ENCODE assay signal across 3 fruit fly cellular contexts in the genomic region with DNA sequence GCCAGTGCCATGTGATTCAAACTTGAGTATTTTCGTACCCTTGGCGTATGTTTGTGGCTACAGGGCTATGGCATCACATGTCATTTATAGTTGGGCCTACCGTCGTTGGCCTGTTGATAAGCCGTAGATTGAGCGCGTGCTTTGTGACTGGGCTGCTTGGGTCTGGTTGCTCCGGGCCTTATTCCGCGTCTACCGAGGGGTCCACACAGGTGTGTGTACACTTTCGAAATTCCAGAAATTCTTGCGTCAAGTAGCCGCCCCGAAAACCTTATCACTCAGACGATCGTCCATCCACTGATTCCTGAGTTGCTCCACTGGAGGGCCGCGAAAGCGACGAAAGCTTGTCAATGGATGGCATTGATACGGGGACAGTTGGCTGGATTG.
A peak's percentile ranks its signal among the peaks of the same experiment; 100 is the strongest.
TF ChIP-seq lines count a peak whose summit lies in the region.

No protein-coding gene starts in this region.

- TF ChIP-seq CTCF in whole organism, embryonic (GFP tag; optimal IDR thresholded peaks at IDR 0.05; lab: Kevin White, UChicago), result no peak

TF ChIP-seq in whole organism, adult, 20 proteins besides CTCF, POLR2A, EP300 and RAD21:
- no peak for TF ChIP-seq bab1 (GFP tag; optimal IDR thresholded peaks at IDR 0.05; lab: Kevin White, UChicago)
- TF ChIP-seq Mnt (GFP tag; optimal IDR thresholded peaks at IDR 0.05; lab: Kevin White, UChicago), result peak; percentile 63
- TF ChIP-seq kay (GFP tag; lab: Kevin White, UChicago; ENCODE audit: borderline replicate concordance), result peak; percentile 26
- TF ChIP-seq Hr96 (GFP tag; optimal IDR thresholded peaks at IDR 0.05; lab: Kevin White, UChicago), result no peak
- TF ChIP-seq CG5204 (GFP tag; optimal IDR thresholded peaks at IDR 0.05; lab: Kevin White, UChicago), result peak; percentile 2
- peak; percentile 73 for TF ChIP-seq cic (GFP tag; optimal IDR thresholded peaks at IDR 0.05; lab: Kevin White, UChicago)

TF ChIP-seq in whole organism, embryonic, 481 proteins besides CTCF, POLR2A, EP300 and RAD21 (continues in another document):
- TF ChIP-seq pita (GFP tag; optimal IDR thresholded peaks at IDR 0.05; lab: Kevin White, UChicago) (no peak), zen2 (GFP tag; IDR thresholded peaks at IDR 0.05; lab: Robert Waterston, UW; ENCODE audit: partially characterized antibody) (no peak), CG6854 (GFP tag; optimal IDR thresholded peaks at IDR 0.05; lab: Kevin White, UChicago) (no peak), CG16863 (GFP tag; optimal IDR thresholded peaks at IDR 0.05; lab: Kevin White, UChicago) (no peak), CG14965 (GFP tag; optimal IDR thresholded peaks at IDR 0.05; lab: Kevin White, UChicago; ENCODE audit: borderline replicate concordance) (no peak), CG3163 (GFP tag; optimal IDR thresholded peaks at IDR 0.05; lab: Kevin White, UChicago) (no peak), esg (GFP tag; conservative IDR thresholded peaks at IDR 0.05; lab: Robert Waterston, UW) (no peak), Eip74EF (GFP tag; optimal IDR thresholded peaks at IDR 0.05; lab: Kevin White, UChicago) (no peak), CG15269 (tag; optimal IDR thresholded peaks at IDR 0.05; lab: Kevin White, UChicago) (no peak), CG6791 (GFP tag; IDR thresholded peaks at IDR 0.05; lab: Robert Waterston, UW; ENCODE audit: partially characterized antibody) (no peak), CG32767 (GFP tag; IDR thresholded peaks at IDR 0.05; lab: Robert Waterston, UW) (no peak), zf30C (GFP tag; optimal IDR thresholded peaks at IDR 0.05; lab: Kevin White, UChicago) (no peak), tin (GFP tag; optimal IDR thresholded peaks at IDR 0.05; lab: Kevin White, UChicago) (no peak), fd3F (GFP tag; optimal IDR thresholded peaks at IDR 0.05; lab: Kevin White, UChicago) (no peak), sens-2 (GFP tag; IDR thresholded peaks at IDR 0.05; lab: Robert Waterston, UW) (peak; percentile 46; the same call in 1 of the 2 replicates), sr (GFP tag; IDR thresholded peaks at IDR 0.05; lab: Robert Waterston, UW) (no peak), CG14860 (GFP tag; IDR thresholded peaks at IDR 0.05; lab: Robert Waterston, UW; ENCODE audit: partially characterized antibody) (no peak), ken (GFP tag; IDR thresholded peaks at IDR 0.05; lab: Robert Waterston, UW) (0 out of 3 replicates have a peak, but pooled peaks have one; percentile 10), Myb (GFP tag; optimal IDR thresholded peaks at IDR 0.05; lab: Kevin White, UChicago) (no peak), CG30403 (GFP tag; optimal IDR thresholded peaks at IDR 0.05; lab: Kevin White, UChicago) (no peak), twi (tag; optimal IDR thresholded peaks at IDR 0.05; lab: Kevin White, UChicago) (peak; percentile 14), maf-S (GFP tag; optimal IDR thresholded peaks at IDR 0.05; lab: Kevin White, UChicago) (no peak), slbo (GFP tag; IDR thresholded peaks at IDR 0.05; lab: Robert Waterston, UW) (0 out of 2 replicates have a peak, but pooled peaks have one; percentile 9), CG2199 (GFP tag; IDR thresholded peaks at IDR 0.05; lab: Robert Waterston, UW) (no peak), nerfin-1 (tag; optimal IDR thresholded peaks at IDR 0.05; lab: Kevin White, UChicago) (no peak), tll (GFP tag; optimal IDR thresholded peaks at IDR 0.05; lab: Kevin White, UChicago) (no peak), CG17802 (tag; optimal IDR thresholded peaks at IDR 0.05; lab: Kevin White, UChicago) (no peak), CG34376 (GFP tag; optimal IDR thresholded peaks at IDR 0.05; lab: Kevin White, UChicago) (peak; percentile 59), CHES-1-like (GFP tag; optimal IDR thresholded peaks at IDR 0.05; lab: Kevin White, UChicago) (peak; percentile 5), abd-A (tag; optimal IDR thresholded peaks at IDR 0.05; lab: Kevin White, UChicago) (no peak), sima (GFP tag; optimal IDR thresholded peaks at IDR 0.05; lab: Kevin White, UChicago) (no peak), ab (GFP tag; optimal IDR thresholded peaks at IDR 0.05; lab: Kevin White, UChicago) (no peak), CG8924 (tag; optimal IDR thresholded peaks at IDR 0.05; lab: Kevin White, UChicago) (no peak), ATbp (GFP tag; optimal IDR thresholded peaks at IDR 0.05; lab: Kevin White, UChicago) (no peak), sd (tag; optimal IDR thresholded peaks at IDR 0.05; lab: Kevin White, UChicago) (peak; percentile 99), CG18619 (GFP tag; optimal IDR thresholded peaks at IDR 0.05; lab: Kevin White, UChicago) (no peak), Dek (tag; optimal IDR thresholded peaks at IDR 0.05; lab: Kevin White, UChicago) (no peak), eve (GFP tag; optimal IDR thresholded peaks at IDR 0.05; lab: Kevin White, UChicago) (no peak), ac (GFP tag; optimal IDR thresholded peaks at IDR 0.05; lab: Kevin White, UChicago) (no peak), chm (GFP tag; IDR thresholded peaks at IDR 0.05; lab: Robert Waterston, UW) (no peak), Pdp1 (GFP tag; optimal IDR thresholded peaks at IDR 0.05; lab: Kevin White, UChicago) (peak in 1 of 2 experiments; percentile 26)

TF ChIP-seq in whole organism, prepupa, 60 proteins besides CTCF, POLR2A, EP300 and RAD21:
- peak; percentile 26 for TF ChIP-seq Eip78C (GFP tag; lab: Kevin White, UChicago)
- TF ChIP-seq fkh (GFP tag; optimal IDR thresholded peaks at IDR 0.05; lab: Kevin White, UChicago), result peak; percentile 16
- no peak for TF ChIP-seq Sox102F (GFP tag; optimal IDR thresholded peaks at IDR 0.05; lab: Kevin White, UChicago)
